Fruit fly (Drosophila melanogaster) whole organism, prepupa: Measurements from ENCODE around the gene GstD5.

Experiments used
- Blimp-1 ChIP-seq: fragments of 200-800 bp; sonication (Bioruptor generic); optimal IDR thresholded peaks from 3 replicates; lab custom pipeline; 2017; ENCODE audit warnings: missing biosample characterization, missing genetic modification characterization, mild to moderate bottlenecking, moderate library complexity, missing genetic modification reagents
- CG10631 ChIP-seq: fragments of 200-800 bp; sonication (Bioruptor generic); optimal IDR thresholded peaks from 2 replicates; lab custom pipeline; 2016; ENCODE audit warnings: missing biosample characterization, missing genetic modification characterization
- CG10669 ChIP-seq: fragments of 200-800 bp; sonication (Bioruptor generic); optimal IDR thresholded peaks from 3 replicates; lab custom pipeline; 2018; ENCODE audit warnings: missing biosample characterization, mild to moderate bottlenecking, missing genetic modification characterization, moderate library complexity
- CG11762 ChIP-seq: fragments of 200-800 bp; sonication (Bioruptor generic); optimal IDR thresholded peaks from 3 replicates; lab custom pipeline; 2016; ENCODE audit warnings: missing biosample characterization, missing genetic modification characterization; ENCODE audit not compliant: insufficient read depth
- CG11902 ChIP-seq: fragments of 200-800 bp; sonication (Bioruptor generic); optimal IDR thresholded peaks from 3 replicates; lab custom pipeline; 2016; ENCODE audit warnings: missing biosample characterization, missing genetic modification characterization
- CG1621 ChIP-seq: fragments of 200-800 bp; sonication (Bioruptor generic); optimal IDR thresholded peaks from 3 replicates; lab custom pipeline; 2018; ENCODE audit warnings: missing biosample characterization, mild to moderate bottlenecking, missing genetic modification characterization
- CG3032 ChIP-seq: fragments of 200-800 bp; optimal IDR thresholded peaks from 2 replicates; lab custom pipeline; 2019; ENCODE audit warnings: missing biosample characterization, mild to moderate bottlenecking, missing genetic modification characterization, moderate library complexity
- CG31627 ChIP-seq: fragments of 200-800 bp; sonication (Bioruptor generic); optimal IDR thresholded peaks from 3 replicates; lab custom pipeline; 2016; ENCODE audit warnings: missing biosample characterization, missing genetic modification characterization
- CG32006 ChIP-seq: fragments of 200-800 bp; sonication (Bioruptor generic); optimal IDR thresholded peaks from 3 replicates; lab custom pipeline; 2017; ENCODE audit warnings: missing biosample characterization, mild to moderate bottlenecking, missing genetic modification characterization
- CG34406 ChIP-seq: fragments of 200-800 bp; sonication (Bioruptor generic); optimal IDR thresholded peaks from 3 replicates; lab custom pipeline; 2016; ENCODE audit warnings: missing biosample characterization, missing genetic modification characterization
- CG3919 ChIP-seq: fragments of 200-800 bp; sonication (Bioruptor generic); optimal IDR thresholded peaks from 3 replicates; lab custom pipeline; 2016; ENCODE audit warnings: missing biosample characterization, missing genetic modification characterization
- CG6792 ChIP-seq: fragments of 200-800 bp; sonication (Bioruptor generic); optimal IDR thresholded peaks from 3 replicates; lab custom pipeline; 2016; ENCODE audit warnings: missing biosample characterization, missing genetic modification characterization
- CG6854 ChIP-seq: fragments of 200-800 bp; sonication (Bioruptor generic); optimal IDR thresholded peaks from 2 replicates; lab custom pipeline; 2017; ENCODE audit warnings: missing biosample characterization, mild to moderate bottlenecking, missing genetic modification characterization
- CG9139 ChIP-seq: fragments of 200-800 bp; sonication (Bioruptor generic); optimal IDR thresholded peaks from 3 replicates; lab custom pipeline; 2017; ENCODE audit warnings: missing biosample characterization, mild to moderate bottlenecking, missing genetic modification characterization
- Eip75B ChIP-seq: fragments of 200-800 bp; sonication (Bioruptor generic); optimal IDR thresholded peaks from 3 replicates; lab custom pipeline; 2016; ENCODE audit warnings: missing biosample characterization, missing genetic modification characterization
- Eip78C ChIP-seq: fragments of 200-800 bp; sonication (Bioruptor generic); peaks from one replicate; lab custom pipeline; 2016; ENCODE audit warnings: missing biosample characterization, missing genetic modification characterization
- Eip93F ChIP-seq: fragments of 200-800 bp; sonication (Bioruptor generic); optimal IDR thresholded peaks from 2 replicates; lab custom pipeline; 2016; ENCODE audit warnings: missing biosample characterization, mild to moderate bottlenecking, missing genetic modification characterization
- Ets96B ChIP-seq: fragments of 200-800 bp; optimal IDR thresholded peaks from 2 replicates; lab custom pipeline; 2019; ENCODE audit warnings: missing biosample characterization, mild to moderate bottlenecking, missing genetic modification characterization, moderate library complexity
- Gug ChIP-seq: fragments of 200-800 bp; sonication (Bioruptor generic); IDR thresholded peaks from 2 replicates; pipeline ENCODE4 v1.3.6; 2022; ENCODE audit warnings: missing biosample characterization, missing genetic modification characterization
- Hr39 ChIP-seq: fragments of 200-800 bp; sonication (Bioruptor generic); optimal IDR thresholded peaks from 2 replicates; lab custom pipeline; 2016; ENCODE audit warnings: missing biosample characterization, missing genetic modification characterization
- Hr4 ChIP-seq: fragments of 200-800 bp; sonication (Bioruptor generic); optimal IDR thresholded peaks from 3 replicates; lab custom pipeline; 2016; ENCODE audit warnings: missing biosample characterization, missing genetic modification characterization
- Met ChIP-seq: fragments of 200-800 bp; sonication (Bioruptor generic); optimal IDR thresholded peaks from 3 replicates; lab custom pipeline; 2016; ENCODE audit warnings: missing biosample characterization, missing genetic modification characterization
- Smox ChIP-seq: fragments of 200-800 bp; sonication (Bioruptor generic); optimal IDR thresholded peaks from 3 replicates; lab custom pipeline; 2016; ENCODE audit warnings: missing biosample characterization, missing genetic modification characterization
- Sox15 ChIP-seq: fragments of 200-800 bp; sonication (Bioruptor generic); optimal IDR thresholded peaks from 3 replicates; lab custom pipeline; 2016; ENCODE audit warnings: missing biosample characterization, missing genetic modification characterization
- dsx ChIP-seq: fragments of 200-800 bp; optimal IDR thresholded peaks from 3 replicates; lab custom pipeline; 2019; ENCODE audit warnings: missing biosample characterization, mild to moderate bottlenecking, missing genetic modification characterization, moderate library complexity; ENCODE audit not compliant: poor library complexity, severe bottlenecking
- esn ChIP-seq: fragments of 200-800 bp; sonication (Bioruptor generic); optimal IDR thresholded peaks from 2 replicates; lab custom pipeline; 2016; ENCODE audit warnings: missing biosample characterization, mild to moderate bottlenecking, missing genetic modification characterization, moderate library complexity
- fd59A ChIP-seq: fragments of 200-800 bp; sonication (Bioruptor generic); optimal IDR thresholded peaks from 2 replicates; lab custom pipeline; 2017; ENCODE audit warnings: missing biosample characterization, mild to moderate bottlenecking, missing genetic modification characterization, missing genetic modification reagents
- fkh ChIP-seq: fragments of 200-800 bp; sonication (Bioruptor generic); optimal IDR thresholded peaks from 3 replicates; lab custom pipeline; 2017; ENCODE audit warnings: missing biosample characterization, mild to moderate bottlenecking, missing genetic modification characterization, moderate library complexity
- net ChIP-seq: fragments of 200-800 bp; sonication (Bioruptor generic); optimal IDR thresholded peaks from 3 replicates; lab custom pipeline; 2016; ENCODE audit warnings: missing biosample characterization, missing genetic modification characterization
- pdm3 ChIP-seq: fragments of 200-800 bp; sonication (Bioruptor generic); optimal IDR thresholded peaks from 3 replicates; lab custom pipeline; 2016; ENCODE audit warnings: missing biosample characterization, missing genetic modification characterization
- ss ChIP-seq, 2 experiments: fragments of 200-800 bp; sonication (Bioruptor generic); optimal IDR thresholded peaks; 2 replicates in 1 of 2; 3 replicates in 1 of 2; lab custom pipeline; 2017 to 2018; ENCODE audit warnings: mild to moderate bottlenecking in 2 of 2, missing biosample characterization in 2 of 2, missing genetic modification characterization in 2 of 2, moderate library complexity in 1 of 2
- svp ChIP-seq: fragments of 200-800 bp; sonication (Bioruptor generic); peaks from one replicate; lab custom pipeline; 2016; ENCODE audit warnings: missing biosample characterization, missing genetic modification characterization
- vri ChIP-seq: fragments of 200-800 bp; sonication (Bioruptor generic); optimal IDR thresholded peaks from 3 replicates; lab custom pipeline; 2016; ENCODE audit warnings: missing biosample characterization, mild to moderate bottlenecking, missing genetic modification characterization

The GstD5 gene

DNA sequence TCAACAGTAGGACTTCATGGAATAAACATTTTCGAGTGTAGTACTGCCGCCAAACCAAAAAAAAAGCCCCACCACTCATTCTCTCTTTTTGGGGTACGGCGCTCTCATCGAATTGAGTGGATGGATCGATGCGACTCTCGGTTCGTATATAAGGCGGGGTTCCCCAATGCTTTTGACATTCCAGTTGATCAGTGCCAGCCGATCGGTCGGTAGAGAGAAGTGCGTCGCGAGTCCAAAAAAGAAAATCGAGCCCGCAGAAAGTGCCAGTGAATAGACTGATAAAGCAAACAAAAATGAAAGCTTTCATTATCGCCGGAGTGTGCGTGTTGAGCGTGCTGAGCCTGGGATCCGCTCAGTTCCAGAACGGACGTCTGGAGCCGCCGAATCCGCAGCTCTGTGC, 15.7 kb upstream of the GstD5 start, which contains the start of gene CG4115:
Gene CG4115, plus strand, starts transcription at position 172 of the 400 bp plus-strand sequence.
- TF ChIP-seq Eip93F (GFP tag; lab: Kevin White, UChicago) (no peak), CG3032 (no peak), CG6854 (peak; percentile 26), Eip78C (GFP tag; lab: Kevin White, UChicago) (peak; percentile 57), Blimp-1 (GFP tag; lab: Kevin White, UChicago) (peak; percentile 75), CG3919 (GFP tag; lab: Kevin White, UChicago) (peak; percentile 1)

- TF ChIP-seq Eip75B: no peak
- no peak for TF ChIP-seq net (GFP tag; lab: Kevin White, UChicago)
- no peak for TF ChIP-seq Gug (GFP tag; lab: Robert Waterston, UW)
- no peak for TF ChIP-seq Hr4 (GFP tag; lab: Kevin White, UChicago)
- TF ChIP-seq CG11762 (GFP tag; lab: Kevin White, UChicago): no peak
- TF ChIP-seq CG1621: no peak
- no peak for TF ChIP-seq dsx (GFP tag; lab: Kevin White, UChicago)
- TF ChIP-seq vri (GFP tag; lab: Kevin White, UChicago): no peak
- TF ChIP-seq CG11902: no peak
- no peak for TF ChIP-seq CG32006 (GFP tag; lab: Kevin White, UChicago)
- no peak for TF ChIP-seq fkh (GFP tag; lab: Kevin White, UChicago)
- TF ChIP-seq CG6854: no peak
- TF ChIP-seq Ets96B (tag; lab: Kevin White, UChicago): no peak
- TF ChIP-seq Hr39: no peak
- no peak for TF ChIP-seq Blimp-1 (GFP tag; lab: Kevin White, UChicago)
- no peak for TF ChIP-seq Met
- TF ChIP-seq pdm3 (GFP tag; lab: Kevin White, UChicago): no peak
- TF ChIP-seq svp (GFP tag; lab: Kevin White, UChicago): no peak
- TF ChIP-seq CG31627 (GFP tag; lab: Kevin White, UChicago): no peak
Observed at dm6 chr3R:12361962-12362497, 13.5 kb upstream of the GstD5 start.

DNA sequence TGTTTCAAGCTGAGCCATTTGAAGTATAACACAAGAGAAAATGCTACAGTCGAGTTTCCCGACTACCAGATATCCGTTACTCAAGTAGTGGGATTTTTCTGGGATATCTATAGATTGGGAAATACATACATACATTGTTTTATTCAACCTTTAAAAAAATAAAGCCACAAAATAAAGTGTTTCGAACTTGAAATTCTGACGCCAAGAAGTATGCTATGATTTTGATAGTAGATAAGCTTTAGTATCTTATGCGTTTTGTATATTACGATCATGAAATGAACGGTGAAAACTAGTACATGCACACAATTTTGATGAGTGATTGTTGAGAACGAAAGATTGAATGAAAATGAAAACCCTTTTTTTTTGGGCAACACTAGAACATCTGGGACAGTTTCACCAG, 12.0 kb upstream of the GstD5 start:
- peak; percentile 50 for TF ChIP-seq dsx (GFP tag; lab: Kevin White, UChicago)
- no peak for TF ChIP-seq net (GFP tag; lab: Kevin White, UChicago)
- no peak for TF ChIP-seq CG34406 (GFP tag; lab: Kevin White, UChicago)
- TF ChIP-seq Hr39: no peak
- TF ChIP-seq CG10669: no peak
- no peak for TF ChIP-seq CG9139 (GFP tag; lab: Kevin White, UChicago)

DNA sequence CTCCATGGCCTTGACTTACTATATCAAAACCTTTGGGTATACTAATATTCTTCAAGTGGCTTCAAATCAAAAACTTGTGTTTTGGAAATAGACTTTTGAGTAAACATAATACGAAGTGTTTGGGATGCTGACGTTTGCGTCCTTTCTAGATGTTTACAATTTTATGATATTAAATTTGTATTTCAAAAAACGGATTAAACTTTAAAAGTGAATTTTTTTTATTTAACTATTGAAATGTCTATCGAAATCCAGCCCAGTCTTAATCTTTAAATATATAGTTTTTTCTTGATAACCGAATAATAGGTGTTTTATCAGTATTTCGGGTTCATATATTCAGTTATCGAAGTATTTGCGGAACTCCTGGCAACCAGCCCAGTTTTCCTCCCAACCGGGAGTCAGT, 11.0 kb upstream of the GstD5 start, which contains the start of gene Tim17a1:
Gene Tim17a1, minus strand, starts transcription at position 101 of the 400 bp plus-strand sequence.
- no peak for TF ChIP-seq CG10631 (GFP tag; lab: Kevin White, UChicago)
- no peak for TF ChIP-seq pdm3 (GFP tag; lab: Kevin White, UChicago)
- TF ChIP-seq CG31627 (GFP tag; lab: Kevin White, UChicago): no peak
- no peak for TF ChIP-seq ss (GFP tag; optimal IDR thresholded peaks at IDR 0.05; lab: Kevin White, UChicago)
- no peak for TF ChIP-seq Sox15 (GFP tag; lab: Kevin White, UChicago)
- no peak for TF ChIP-seq fd59A (GFP tag; lab: Kevin White, UChicago)
- no peak for TF ChIP-seq Smox
- no peak for TF ChIP-seq esn (GFP tag; lab: Kevin White, UChicago)
- TF ChIP-seq, all 60 proteins: peak for 0

- TF ChIP-seq Met: no peak
- peak; percentile 90 for TF ChIP-seq svp (GFP tag; lab: Kevin White, UChicago)
- TF ChIP-seq CG6792: no peak
- TF ChIP-seq Eip75B: no peak
- TF ChIP-seq vri (GFP tag; lab: Kevin White, UChicago): peak; percentile 75
Observed at dm6 chr3R:12365264-12365840, 10.2 kb upstream of the GstD5 start, which contains the start of gene GstD10. Gene GstD10, minus strand, starts transcription at chr3R:12365735.
